Fruit fly (Drosophila melanogaster) whole organism, embryonic: ENCODE measurements around the gene srl.

ENCODE experiments used
- Atf-2 ChIP-seq: fragments of 200-800 bp; sonication (Bioruptor generic); optimal IDR thresholded peaks from 2 replicates; lab custom pipeline; 2016; ENCODE audit warnings: missing biosample characterization, missing genetic modification characterization
- CG10543 ChIP-seq: fragments of 200-800 bp; sonication (Bioruptor generic); optimal IDR thresholded peaks from 3 replicates; lab custom pipeline; 2017; ENCODE audit warnings: missing biosample characterization, mild to moderate bottlenecking, missing genetic modification characterization, moderate library complexity
- CG12236 ChIP-seq: fragments of 200-800 bp; sonication (Bioruptor generic); optimal IDR thresholded peaks from 2 replicates; lab custom pipeline; 2016; ENCODE audit warnings: missing biosample characterization, missing genetic modification characterization
- CG15073 ChIP-seq: fragments of 200-800 bp; sonication (Bioruptor generic); optimal IDR thresholded peaks from 2 replicates; lab custom pipeline; 2016; ENCODE audit warnings: missing biosample characterization, missing genetic modification characterization
- CG18619 ChIP-seq: fragments of 200-800 bp; sonication (Bioruptor generic); optimal IDR thresholded peaks from 3 replicates; lab custom pipeline; 2017; ENCODE audit warnings: missing biosample characterization, mild to moderate bottlenecking, missing genetic modification characterization
- CG2120 ChIP-seq: fragments of 200-800 bp; sonication (Bioruptor generic); optimal IDR thresholded peaks from 3 replicates; lab custom pipeline; 2016; ENCODE audit warnings: missing biosample characterization, missing genetic modification characterization
- CG31441 ChIP-seq: fragments of 200-800 bp; sonication (Bioruptor generic); IDR thresholded peaks from 2 replicates; pipeline ENCODE4 v1.3.6; 2022; ENCODE audit warnings: missing biosample characterization, missing genetic modification characterization
- CG3163 ChIP-seq: fragments of 200-800 bp; sonication (Bioruptor generic); optimal IDR thresholded peaks from 3 replicates; lab custom pipeline; 2016; ENCODE audit warnings: missing biosample characterization, missing genetic modification characterization
- CG32532 ChIP-seq: fragments of 200-800 bp; sonication (Bioruptor generic); IDR thresholded peaks from 2 replicates; pipeline ENCODE4 v1.3.6; 2022; ENCODE audit warnings: missing biosample characterization, missing genetic modification characterization
- CG32767 ChIP-seq: fragments of 200-800 bp; sonication (Bioruptor generic); IDR thresholded peaks from 2 replicates; pipeline ENCODE4 v1.3.6; 2022; ENCODE audit warnings: missing biosample characterization, missing genetic modification characterization
- CG32772 ChIP-seq: fragments of 200-800 bp; sonication (Bioruptor generic); IDR thresholded peaks from 2 replicates; pipeline ENCODE4 v1.3.6; 2022; ENCODE audit warnings: missing biosample characterization, missing genetic modification characterization
- CG34422 ChIP-seq: fragments of 200-800 bp; sonication (Bioruptor generic); IDR thresholded peaks from 3 replicates; pipeline ENCODE4 v1.3.6; 2022; ENCODE audit warnings: missing biosample characterization, missing genetic modification characterization
- CG4730 ChIP-seq: fragments of 200-800 bp; sonication (Bioruptor generic); IDR thresholded peaks from 2 replicates; pipeline ENCODE4 v1.3.6; 2022; ENCODE audit warnings: missing biosample characterization, missing genetic modification characterization
- CG8944 ChIP-seq: fragments of 200-800 bp; sonication (Bioruptor generic); optimal IDR thresholded peaks from 3 replicates; lab custom pipeline; 2016; ENCODE audit warnings: missing biosample characterization, missing genetic modification characterization
- CG9817 ChIP-seq: fragments of 200-800 bp; sonication (Bioruptor generic); optimal IDR thresholded peaks from 2 replicates; lab custom pipeline; 2018; ENCODE audit warnings: missing biosample characterization, mild to moderate bottlenecking, missing genetic modification characterization, moderate library complexity
- CG9876 ChIP-seq: fragments of 200-800 bp; sonication (Bioruptor generic); optimal IDR thresholded peaks from 2 replicates; lab custom pipeline; 2016; ENCODE audit warnings: missing biosample characterization, missing genetic modification characterization
- Dref ChIP-seq: fragments of 200-800 bp; sonication (Bioruptor generic); IDR thresholded peaks from 2 replicates; pipeline ENCODE4 v1.3.6; 2022; ENCODE audit warnings: missing biosample characterization, missing genetic modification characterization
- Elba2 ChIP-seq: fragments of 200-800 bp; sonication (Bioruptor generic); optimal IDR thresholded peaks from 3 replicates; lab custom pipeline; 2016; ENCODE audit warnings: missing biosample characterization, missing genetic modification characterization
- Fer2 ChIP-seq: fragments of 200-800 bp; sonication (Bioruptor generic); optimal IDR thresholded peaks from 2 replicates; lab custom pipeline; 2018; ENCODE audit warnings: missing biosample characterization, mild to moderate bottlenecking, missing genetic modification characterization, moderate library complexity
- H15 ChIP-seq: fragments of 200-800 bp; sonication (Bioruptor generic); IDR thresholded peaks from 3 replicates; pipeline ENCODE4 v1.3.6; 2022; ENCODE audit warnings: missing biosample characterization, missing genetic modification characterization
- H2.0 ChIP-seq: fragments of 200-800 bp; sonication (Bioruptor generic); IDR thresholded peaks from 2 replicates; pipeline ENCODE4 v1.3.6; 2022; ENCODE audit warnings: missing biosample characterization, missing genetic modification characterization
- HHEX ChIP-seq: fragments of 200-800 bp; sonication (Bioruptor generic); optimal IDR thresholded peaks from 3 replicates; lab custom pipeline; 2017; ENCODE audit warnings: missing biosample characterization, mild to moderate bottlenecking, missing genetic modification characterization, missing genetic modification reagents
- HLH4C ChIP-seq: fragments of 200-800 bp; sonication (Bioruptor generic); IDR thresholded peaks from 3 replicates; pipeline ENCODE4 v1.3.6; 2022; ENCODE audit warnings: missing biosample characterization, missing genetic modification characterization; ENCODE audit not compliant: partially characterized antibody
- Hr51 ChIP-seq, 2 experiments: fragments of 200-800 bp; sonication (Bioruptor generic); optimal IDR thresholded peaks; 2 replicates in 1 of 2; 3 replicates in 1 of 2; lab custom pipeline; 2016 to 2018; ENCODE audit warnings: missing biosample characterization in 2 of 2, missing genetic modification characterization in 2 of 2, mild to moderate bottlenecking in 1 of 2, moderate library complexity in 1 of 2
- Jarid2 ChIP-seq: fragments of 200-800 bp; sonication (Bioruptor generic); optimal IDR thresholded peaks from 3 replicates; lab custom pipeline; 2017; ENCODE audit warnings: mild to moderate bottlenecking, missing biosample characterization, missing genetic modification reagents, missing genetic modification characterization
- MESR4 ChIP-seq: fragments of 200-800 bp; sonication (Bioruptor generic); optimal IDR thresholded peaks from 2 replicates; lab custom pipeline; 2018; ENCODE audit warnings: missing biosample characterization, mild to moderate bottlenecking, missing genetic modification characterization, moderate library complexity
- NC2α ChIP-seq: fragments of 200-800 bp; sonication (Bioruptor generic); optimal IDR thresholded peaks from 2 replicates; lab custom pipeline; 2016; ENCODE audit warnings: missing biosample characterization, missing genetic modification characterization
- NFAT ChIP-seq: fragments of 200-800 bp; sonication (Bioruptor generic); IDR thresholded peaks from 2 replicates; pipeline ENCODE4 v1.3.6; 2022; ENCODE audit warnings: missing biosample characterization, missing genetic modification characterization
- NK7.1 ChIP-seq: fragments of 200-800 bp; sonication (Bioruptor generic); optimal IDR thresholded peaks from 3 replicates; lab custom pipeline; 2016; ENCODE audit warnings: missing biosample characterization, missing genetic modification characterization
- NfI ChIP-seq: fragments of 200-800 bp; sonication (Bioruptor generic); optimal IDR thresholded peaks from 3 replicates; lab custom pipeline; 2018; ENCODE audit warnings: missing biosample characterization, mild to moderate bottlenecking, missing genetic modification characterization, moderate library complexity
- Opbp ChIP-seq: fragments of 200-800 bp; sonication (Bioruptor generic); IDR thresholded peaks from 3 replicates; pipeline ENCODE4 v1.3.6; 2022; ENCODE audit warnings: missing biosample characterization, missing genetic modification characterization; ENCODE audit not compliant: partially characterized antibody
- Ravus ChIP-seq: fragments of 200-800 bp; sonication (Bioruptor generic); IDR thresholded peaks from 2 replicates; pipeline ENCODE4 v1.3.6; 2022; ENCODE audit warnings: missing biosample characterization, missing genetic modification characterization
- Sin3A ChIP-seq: fragments of >200 bp; optimal IDR thresholded peaks from 2 replicates; lab custom pipeline; 2018
- Sry-δ ChIP-seq: fragments of 200-800 bp; sonication (Bioruptor generic); optimal IDR thresholded peaks from 2 replicates; lab custom pipeline; 2016; ENCODE audit warnings: missing biosample characterization, missing genetic modification characterization
- bbx ChIP-seq: fragments of 200-800 bp; sonication (Bioruptor generic); IDR thresholded peaks from 2 replicates; pipeline ENCODE4 v1.3.6; 2022; ENCODE audit warnings: missing biosample characterization, missing genetic modification characterization; ENCODE audit not compliant: partially characterized antibody
- bowl ChIP-seq: fragments of 200-800 bp; sonication (Bioruptor generic); IDR thresholded peaks from 2 replicates; pipeline ENCODE4 v1.3.6; 2022; ENCODE audit warnings: missing biosample characterization, missing genetic modification characterization
- disco-r ChIP-seq: fragments of 200-800 bp; sonication (Bioruptor generic); optimal IDR thresholded peaks from 2 replicates; lab custom pipeline; 2016; ENCODE audit warnings: missing biosample characterization, missing genetic modification characterization
- dm ChIP-seq: fragments of 200-800 bp; sonication (Bioruptor generic); optimal IDR thresholded peaks from 3 replicates; lab custom pipeline; 2016; ENCODE audit warnings: missing biosample characterization, missing genetic modification characterization
- fd3F ChIP-seq: fragments of 200-800 bp; sonication (Bioruptor generic); optimal IDR thresholded peaks from 2 replicates; lab custom pipeline; 2018; ENCODE audit warnings: missing biosample characterization, mild to moderate bottlenecking, missing genetic modification characterization, moderate library complexity
- grau ChIP-seq: fragments of 200-800 bp; optimal IDR thresholded peaks from 3 replicates; lab custom pipeline; 2019; ENCODE audit warnings: missing biosample characterization, mild to moderate bottlenecking, missing genetic modification characterization, moderate library complexity
- gro ChIP-seq: fragments of 200-800 bp; sonication (Bioruptor generic); optimal IDR thresholded peaks from 2 replicates; lab custom pipeline; 2016; ENCODE audit warnings: missing biosample characterization, missing genetic modification characterization
- gsb-n ChIP-seq: fragments of 200-800 bp; sonication (Bioruptor generic); optimal IDR thresholded peaks from 3 replicates; lab custom pipeline; 2018; ENCODE audit warnings: missing biosample characterization, mild to moderate bottlenecking, missing genetic modification characterization
- jumu ChIP-seq: fragments of 200-800 bp; sonication (Bioruptor generic); optimal IDR thresholded peaks from 3 replicates; lab custom pipeline; 2016; ENCODE audit warnings: missing biosample characterization, missing genetic modification characterization
- kay ChIP-seq: fragments of 200-800 bp; sonication (Bioruptor generic); optimal IDR thresholded peaks from 2 replicates; lab custom pipeline; 2016; ENCODE audit warnings: missing biosample characterization, missing genetic modification characterization
- org-1 ChIP-seq: fragments of 200-800 bp; sonication (Bioruptor generic); optimal IDR thresholded peaks from 2 replicates; lab custom pipeline; 2017; ENCODE audit warnings: missing biosample characterization, missing genetic modification characterization
- pnt ChIP-seq: fragments of 200-800 bp; sonication (Bioruptor generic); optimal IDR thresholded peaks from 3 replicates; lab custom pipeline; 2016; ENCODE audit warnings: missing biosample characterization, missing genetic modification characterization
- sima ChIP-seq: fragments of 200-800 bp; sonication (Bioruptor generic); optimal IDR thresholded peaks from 2 replicates; lab custom pipeline; 2016; ENCODE audit warnings: missing biosample characterization, missing genetic modification characterization
- sna ChIP-seq: fragments of 200-800 bp; sonication (Bioruptor generic); IDR thresholded peaks from 2 replicates; pipeline ENCODE4 v1.3.6; 2022; ENCODE audit warnings: missing biosample characterization, missing genetic modification characterization; ENCODE audit not compliant: partially characterized antibody
- tin ChIP-seq: fragments of 200-800 bp; sonication (Bioruptor generic); optimal IDR thresholded peaks from 3 replicates; lab custom pipeline; 2016; ENCODE audit warnings: missing biosample characterization, missing genetic modification characterization
- trem ChIP-seq: fragments of 200-800 bp; optimal IDR thresholded peaks from 3 replicates; lab custom pipeline; 2019; ENCODE audit warnings: missing biosample characterization, mild to moderate bottlenecking, missing genetic modification characterization, moderate library complexity
- trh ChIP-seq: fragments of 200-800 bp; sonication (Bioruptor generic); optimal IDR thresholded peaks from 2 replicates; lab custom pipeline; 2016; ENCODE audit warnings: missing biosample characterization, missing genetic modification characterization

The srl gene

dm6 chr3R:4437113-4437512 lies 8.0 kb upstream of the srl start, which contains the start of the genes Lipt2 and CG14650 (continued):
- TF ChIP-seq pnt (peak; percentile 65), kay (GFP tag; lab: Kevin White, UChicago) (peak; percentile 34), CG12236 (GFP tag; lab: Kevin White, UChicago) (peak; percentile 23), CG32532 (GFP tag; lab: Robert Waterston, UW) (peak; percentile 56), CG4730 (GFP tag; lab: Robert Waterston, UW) (no peak), Fer2 (tag; lab: Kevin White, UChicago) (no peak), CG3163 (GFP tag; lab: Kevin White, UChicago) (peak; percentile 79), CG9817 (tag; lab: Kevin White, UChicago) (peak; percentile 62), tin (GFP tag; lab: Kevin White, UChicago) (peak; percentile 49), CG10543 (peak; percentile 52), jumu (GFP tag; lab: Kevin White, UChicago) (peak; percentile 68), CG34422 (GFP tag; lab: Robert Waterston, UW) (0 out of 3 replicates have a peak, but pooled peaks have one; percentile 28), trh (GFP tag; lab: Kevin White, UChicago) (no peak), CG9876 (GFP tag; lab: Kevin White, UChicago) (peak; percentile 61), sna (GFP tag; lab: Robert Waterston, UW) (peak; percentile 46), H15 (GFP tag; lab: Robert Waterston, UW) (no peak), NC2α (GFP tag; lab: Kevin White, UChicago) (peak; percentile 8), Elba2 (GFP tag; lab: Kevin White, UChicago) (peak; percentile 86), fd3F (GFP tag; lab: Kevin White, UChicago) (peak; percentile 22), Atf-2 (GFP tag; lab: Kevin White, UChicago) (no peak), grau (tag; lab: Kevin White, UChicago) (peak; percentile 60), CG18619 (GFP tag; lab: Kevin White, UChicago) (peak; percentile 1), dm (peak; percentile 68), NfI (peak; percentile 52), Ravus (GFP tag; lab: Robert Waterston, UW) (no peak), CG8944 (GFP tag; lab: Kevin White, UChicago) (peak; percentile 74), CG31441 (GFP tag; lab: Robert Waterston, UW) (no peak), NK7.1 (GFP tag; lab: Kevin White, UChicago) (no peak), disco-r (GFP tag; lab: Kevin White, UChicago) (peak; percentile 12), HHEX (GFP tag; lab: Kevin White, UChicago) (peak; percentile 43), CG32767 (GFP tag; lab: Robert Waterston, UW) (no peak), Sry-δ (GFP tag; lab: Kevin White, UChicago) (peak; percentile 80), Jarid2 (GFP tag; lab: Kevin White, UChicago) (no peak), CG32772 (0 out of 2 replicates have a peak, but pooled peaks have one; percentile 18), Hr51 (GFP tag; optimal IDR thresholded peaks at IDR 0.05; lab: Kevin White, UChicago) (peak; percentile 29 to 50), Sin3A (peak; percentile 83), bowl (GFP tag; lab: Robert Waterston, UW) (no peak), bbx (GFP tag; lab: Robert Waterston, UW) (0 out of 2 replicates have a peak, but pooled peaks have one; percentile 13), org-1 (GFP tag; lab: Kevin White, UChicago) (no peak), Opbp (GFP tag; lab: Robert Waterston, UW) (peak; percentile 59; the same call in 2 of the 3 replicates), NFAT (peak; percentile 49; the same call in 1 of the 2 replicates), gsb-n (no peak), CG15073 (no peak), gro (peak; percentile 77), CG2120 (GFP tag; lab: Kevin White, UChicago) (peak; percentile 77), MESR4 (GFP tag; lab: Kevin White, UChicago) (peak; percentile 84), trem (tag; lab: Kevin White, UChicago) (peak; percentile 89), HLH4C (GFP tag; lab: Robert Waterston, UW) (0 out of 3 replicates have a peak, but pooled peaks have one; percentile 37), sima (GFP tag; lab: Kevin White, UChicago) (peak; percentile 14), Dref (GFP tag; lab: Robert Waterston, UW) (peak; percentile 67), H2.0 (GFP tag; lab: Robert Waterston, UW) (peak; percentile 28)
